Worm (Caenorhabditis elegans) whole organism, late embryonic: ENCODE data around the gene Y38H6C.9.

Experiments
- ahr-1 ChIP-seq: sonication (generic microtip); optimal IDR thresholded peaks from 2 replicates; lab custom pipeline; 2016; ENCODE audit warnings: missing genetic modification characterization, missing compliant biosample characterization
- ama-1 ChIP-seq: fragments of 150-350 bp; optimal IDR thresholded peaks from 2 replicates; lab custom pipeline; 2014
- ets-4 ChIP-seq: sonication (generic microtip); optimal IDR thresholded peaks from 2 replicates; lab custom pipeline; 2016; ENCODE audit warnings: missing genetic modification characterization, missing compliant biosample characterization
- fkh-6 ChIP-seq: sonication (generic microtip); optimal IDR thresholded peaks from 2 replicates; lab custom pipeline; 2016; ENCODE audit warnings: missing genetic modification characterization, missing compliant biosample characterization
- nhr-11 ChIP-seq: fragments of 150-350 bp; optimal IDR thresholded peaks from 2 replicates; lab custom pipeline; 2014; ENCODE audit warnings: missing biosample characterization, missing genetic modification characterization
- unc-42 ChIP-seq: sonication (generic microtip); optimal IDR thresholded peaks from 2 replicates; lab custom pipeline; 2016; ENCODE audit warnings: missing genotype, missing genetic modification characterization, missing compliant biosample characterization
- zip-5 ChIP-seq: sonication (generic microtip); optimal IDR thresholded peaks from 2 replicates; lab custom pipeline; 2016; ENCODE audit warnings: missing genetic modification characterization, missing compliant biosample characterization

DNA sequence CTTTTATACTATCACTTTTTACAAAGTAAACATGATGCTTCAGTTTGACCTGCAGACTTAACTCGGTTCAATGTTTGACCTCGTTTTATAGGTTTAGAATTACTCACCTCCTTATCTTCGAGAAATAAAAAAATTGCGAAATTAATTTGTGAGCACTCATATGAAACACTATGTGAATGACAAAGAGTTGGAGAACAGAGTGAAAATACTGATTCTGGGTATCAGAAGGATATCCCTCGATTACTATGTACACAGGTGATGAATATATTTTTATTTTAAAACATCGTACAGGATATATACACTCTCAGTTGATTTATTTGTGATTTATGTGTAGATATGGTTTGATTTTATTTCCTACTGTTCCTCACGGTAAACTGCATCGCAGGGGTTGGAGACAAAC, 34.2 kb upstream of the Y38H6C.9 start, which contains the start of gene Y38H6C.23:
- TF ChIP-seq zip-5 (tag; lab: Kevin White, UChicago) (no peak), ahr-1 (tag; lab: Kevin White, UChicago) (no peak), ets-4 (tag; lab: Kevin White, UChicago) (no peak), nhr-11 (tag; lab: Kevin White, UChicago) (no peak), ama-1 (no peak), fkh-6 (tag; lab: Kevin White, UChicago) (no peak), unc-42 (tag; lab: Kevin White, UChicago) (no peak)
